Fruit fly (Drosophila melanogaster): ENCODE results near the gene NHP2.
A peak's percentile ranks its signal among the peaks of the same experiment; 100 is the strongest.

Gene NHP2

DNA sequence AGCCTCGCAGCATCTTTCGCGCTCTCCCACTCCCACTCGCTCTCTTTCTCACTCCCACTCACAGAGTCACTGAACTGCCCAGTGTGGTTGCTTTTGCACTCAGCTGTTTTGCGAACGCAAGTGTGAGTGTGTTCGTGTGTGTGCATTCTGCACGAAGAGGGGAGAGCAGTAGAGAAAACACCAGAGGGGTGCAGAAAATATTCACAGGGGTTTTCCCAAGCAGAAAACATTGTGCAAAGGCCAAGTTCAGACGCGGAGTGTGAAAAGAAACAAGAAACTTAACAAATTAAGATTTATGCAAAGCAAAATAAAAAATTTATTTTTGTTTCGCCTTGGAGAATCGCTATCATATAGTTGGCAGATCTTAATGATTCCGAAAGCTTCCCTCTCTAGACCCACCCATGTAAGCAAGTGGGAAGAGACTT lies 16.5 kb downstream of the NHP2 start (continued):
- TF ChIP-seq sisA (GFP tag; IDR thresholded peaks at IDR 0.05) (peak; percentile 33; the same call in 1 of the 2 replicates), Ada2b (GFP tag; IDR thresholded peaks at IDR 0.05) (peak; percentile 31; the same call in 1 of the 2 replicates), gem (tag; optimal IDR thresholded peaks at IDR 0.05) (peak; percentile 24), esg (GFP tag; conservative IDR thresholded peaks at IDR 0.05) (no peak), B-H1 (GFP tag; IDR thresholded peaks at IDR 0.05) (no peak), prd (optimal IDR thresholded peaks at IDR 0.05) (no peak), prd (GFP tag; IDR thresholded peaks at IDR 0.05) (peak; percentile 51; the same call in 2 of the 3 replicates), fu2 (GFP tag; optimal IDR thresholded peaks at IDR 0.05) (no peak), D19A (tag; optimal IDR thresholded peaks at IDR 0.05) (no peak), CG3726 (GFP tag; IDR thresholded peaks at IDR 0.05) (no peak), al (GFP tag; IDR thresholded peaks at IDR 0.05) (0 out of 2 replicates have a peak, but pooled peaks have one; percentile 19), ranshi (GFP tag; IDR thresholded peaks at IDR 0.05) (no peak), CG14014 (GFP tag; IDR thresholded peaks at IDR 0.05) (0 out of 2 replicates have a peak, but pooled peaks have one; percentile 20), maf-S (GFP tag; optimal IDR thresholded peaks at IDR 0.05) (peak; percentile 34), her (GFP tag; optimal IDR thresholded peaks at IDR 0.05) (no peak), dimm (GFP tag; IDR thresholded peaks at IDR 0.05) (no peak), lab (GFP tag; optimal IDR thresholded peaks at IDR 0.05) (peak; percentile 51), stwl (tag; optimal IDR thresholded peaks at IDR 0.05) (no peak), Drgx (GFP tag; IDR thresholded peaks at IDR 0.05) (peak; percentile 85), Nf-YB (GFP tag; optimal IDR thresholded peaks at IDR 0.05) (no peak), dpn (GFP tag; optimal IDR thresholded peaks at IDR 0.05) (no peak), Atf6 (GFP tag; IDR thresholded peaks at IDR 0.05) (no peak), CHES-1-like (GFP tag; optimal IDR thresholded peaks at IDR 0.05) (no peak), lmd (GFP tag; IDR thresholded peaks at IDR 0.05) (peak; percentile 55), CG8924 (tag; optimal IDR thresholded peaks at IDR 0.05) (no peak), CG3847 (GFP tag; IDR thresholded peaks at IDR 0.05) (no peak), tup (GFP tag; optimal IDR thresholded peaks at IDR 0.05) (no peak), wor (GFP tag; IDR thresholded peaks at IDR 0.05) (no peak), Atf-2 (GFP tag; optimal IDR thresholded peaks at IDR 0.05) (peak; percentile 12), cas (GFP tag; IDR thresholded peaks at IDR 0.05) (0 out of 2 replicates have a peak, but pooled peaks have one; percentile 5), CG8290 (GFP tag; optimal IDR thresholded peaks at IDR 0.05) (no peak), CG8290 (tag; optimal IDR thresholded peaks at IDR 0.05) (peak in 1 of 2 experiments; percentile 22), CG43689 (GFP tag; IDR thresholded peaks at IDR 0.05) (no peak), CG1529 (GFP tag; optimal IDR thresholded peaks at IDR 0.05) (no peak), pum (GFP tag; optimal IDR thresholded peaks at IDR 0.05) (peak; percentile 28), CG42726 (GFP tag; IDR thresholded peaks at IDR 0.05; ENCODE audit: partially characterized antibody) (no peak), scrt (GFP tag; optimal IDR thresholded peaks at IDR 0.05) (no peak), CG5180 (GFP tag; optimal IDR thresholded peaks at IDR 0.05) (no peak), Hr3 (GFP tag; optimal IDR thresholded peaks at IDR 0.05) (no peak), CG15479 (GFP tag; optimal IDR thresholded peaks at IDR 0.05) (peak; percentile 89), CG10979 (tag; optimal IDR thresholded peaks at IDR 0.05) (no peak), CG3407 (GFP tag; optimal IDR thresholded peaks at IDR 0.05) (no peak), ap (GFP tag; IDR thresholded peaks at IDR 0.05) (no peak), CG7372 (GFP tag; IDR thresholded peaks at IDR 0.05) (no peak), lbe (GFP tag; optimal IDR thresholded peaks at IDR 0.05) (peak; percentile 5), YL-1 (GFP tag; optimal IDR thresholded peaks at IDR 0.05) (no peak), CG34422 (GFP tag; IDR thresholded peaks at IDR 0.05) (peak; percentile 44; the same call in 1 of the 3 replicates), crol (GFP tag; IDR thresholded peaks at IDR 0.05) (peak; percentile 81), Trl (optimal IDR thresholded peaks at IDR 0.05) (peak in 1 of 2 experiments; percentile 23), Trl (GFP tag; optimal IDR thresholded peaks at IDR 0.05) (no peak), ato (GFP tag; IDR thresholded peaks at IDR 0.05; ENCODE audit: partially characterized antibody) (no peak), peb (GFP tag; IDR thresholded peaks at IDR 0.05) (peak; percentile 50; the same call in 1 of the 2 replicates), danr (GFP tag; IDR thresholded peaks at IDR 0.05) (0 out of 2 replicates have a peak, but pooled peaks have one; percentile 20)

Data from whole organism, embryonic.